Fruit fly (Drosophila melanogaster) S2 (cell line): ENCODE measurements around the gene vas.

ENCODE experiments used
- CG8478 ChIP-seq: fragments of >200 bp; optimal IDR thresholded peaks from 2 replicates; lab custom pipeline; 2018
- CTCF ChIP-seq, 2 experiments: fragments of >200 bp; optimal IDR thresholded peaks; 2 replicates each; lab custom pipeline; 2018

dm6 chr2L:15026582-15026981, 34.9 kb upstream of the vas start, which contains the start of gene CG33310:
- TF ChIP-seq CTCF (optimal IDR thresholded peaks at IDR 0.05; lab: Kevin White, UChicago) (no peak), CG8478 (lab: Kevin White, UChicago) (no peak)
